Worm (Caenorhabditis elegans) whole organism, L3 larva: ENCODE measurements around the gene F08F8.11.

Experiments
- R02D3.7 ChIP-seq: fragments of 150-350 bp; optimal IDR thresholded peaks from 2 replicates; lab custom pipeline; 2014; ENCODE audit warnings: missing biosample characterization, missing genetic modification characterization
- aly-2 ChIP-seq: fragments of 150-350 bp; optimal IDR thresholded peaks from 2 replicates; lab custom pipeline; 2014; ENCODE audit warnings: missing biosample characterization, missing genetic modification characterization
- ama-1 ChIP-seq: fragments of 150-350 bp; optimal IDR thresholded peaks from 2 replicates; lab custom pipeline; 2018
- ceh-16 ChIP-seq: sonication (generic microtip); optimal IDR thresholded peaks from 2 replicates; lab custom pipeline; 2017; ENCODE audit warnings: missing biosample characterization, missing genetic modification characterization
- ceh-9 ChIP-seq: sonication (generic microtip); optimal IDR thresholded peaks from 2 replicates; lab custom pipeline; 2018; ENCODE audit warnings: missing biosample characterization, missing genetic modification characterization
- daf-12 ChIP-seq: fragments of 150-350 bp; optimal IDR thresholded peaks from 2 replicates; lab custom pipeline; 2014; ENCODE audit warnings: missing biosample characterization, missing genetic modification reagents, missing genetic modification characterization
- egl-27 ChIP-seq: sonication (generic microtip); optimal IDR thresholded peaks from 4 replicates; lab custom pipeline; 2017; ENCODE audit warnings: missing biosample characterization, missing genetic modification reagents, missing genetic modification characterization
- egl-5 ChIP-seq: fragments of 150-350 bp; optimal IDR thresholded peaks from 2 replicates; lab custom pipeline; 2017; ENCODE audit warnings: missing biosample characterization, missing genetic modification reagents, missing genetic modification characterization, inconsistent platforms
- elt-2 ChIP-seq: sonication (generic microtip); optimal IDR thresholded peaks from 2 replicates; lab custom pipeline; 2016; ENCODE audit warnings: missing genetic modification reagents, mild to moderate bottlenecking, missing genetic modification characterization, missing compliant biosample characterization
- elt-3 ChIP-seq, 3 experiments: fragments of 150-350 bp in 1 of 3; sonication (generic microtip) in 2 of 3; optimal IDR thresholded peaks; 2 replicates in 2 of 3; 4 replicates in 1 of 3; lab custom pipeline; 2014 to 2017; ENCODE audit warnings: missing biosample characterization in 3 of 3, missing genetic modification characterization in 3 of 3
- eor-1 ChIP-seq, 2 experiments: fragments of 150-350 bp; optimal IDR thresholded peaks; 2 replicates each; lab custom pipeline; 2014 to 2018; ENCODE audit warnings: missing biosample characterization in 2 of 2, missing genetic modification characterization in 2 of 2
- fkh-2 ChIP-seq: fragments of 150-350 bp; optimal IDR thresholded peaks from 2 replicates; lab custom pipeline; 2014; ENCODE audit warnings: missing biosample characterization, missing genetic modification reagents, missing genetic modification characterization
- fos-1 ChIP-seq: fragments of 150-350 bp; optimal IDR thresholded peaks from 2 replicates; lab custom pipeline; 2014; ENCODE audit warnings: missing biosample characterization, missing genetic modification characterization
- hmg-11 ChIP-seq: sonication (generic microtip); optimal IDR thresholded peaks from 2 replicates; lab custom pipeline; 2016; ENCODE audit warnings: missing genetic modification characterization, missing compliant biosample characterization
- jun-1 ChIP-seq: fragments of 150-350 bp; optimal IDR thresholded peaks from 2 replicates; lab custom pipeline; 2014; ENCODE audit warnings: missing biosample characterization, missing genetic modification reagents, missing genetic modification characterization
- lin-15B ChIP-seq: fragments of 150-350 bp; optimal IDR thresholded peaks from 2 replicates; lab custom pipeline; 2014; ENCODE audit warnings: missing biosample characterization, missing genetic modification characterization
- lin-39 ChIP-seq: fragments of 150-350 bp; optimal IDR thresholded peaks from 2 replicates; lab custom pipeline; 2018; ENCODE audit warnings: missing biosample characterization, missing genetic modification reagents, missing genetic modification characterization
- lsy-12 ChIP-seq: sonication (generic microtip); optimal IDR thresholded peaks from 2 replicates; lab custom pipeline; 2016; ENCODE audit warnings: mild to moderate bottlenecking, missing genetic modification characterization, missing compliant biosample characterization
- nfya-1 ChIP-seq: sonication (generic microtip); optimal IDR thresholded peaks from 2 replicates; lab custom pipeline; 2017; ENCODE audit warnings: missing genetic modification characterization, mild to moderate bottlenecking, missing compliant biosample characterization, antibody characterized with exemption, moderate library complexity; ENCODE audit not compliant: insufficient read depth
- nhr-11 ChIP-seq: fragments of 150-350 bp; optimal IDR thresholded peaks from 2 replicates; lab custom pipeline; 2014; ENCODE audit warnings: missing biosample characterization, missing genetic modification characterization
- nhr-23 ChIP-seq: fragments of 150-350 bp; optimal IDR thresholded peaks from 2 replicates; lab custom pipeline; 2014; ENCODE audit warnings: missing biosample characterization, missing genetic modification reagents, missing genetic modification characterization
- nhr-25 ChIP-seq: sonication (generic microtip); optimal IDR thresholded peaks from 2 replicates; lab custom pipeline; 2017; ENCODE audit warnings: missing biosample characterization, missing genetic modification characterization
- nhr-28 ChIP-seq: fragments of 150-350 bp; optimal IDR thresholded peaks from 2 replicates; lab custom pipeline; 2014; ENCODE audit warnings: missing biosample characterization, missing genetic modification characterization
- nhr-43 ChIP-seq: sonication (generic microtip); optimal IDR thresholded peaks from 2 replicates; lab custom pipeline; 2016; ENCODE audit warnings: mild to moderate bottlenecking, missing genetic modification characterization, missing compliant biosample characterization; ENCODE audit not compliant: poor library complexity, severe bottlenecking
- nhr-76 ChIP-seq: fragments of 150-350 bp; sonication (generic microtip); optimal IDR thresholded peaks from 5 replicates; lab custom pipeline; 2014; ENCODE audit warnings: missing biosample characterization, missing genetic modification characterization
- nhr-77 ChIP-seq: fragments of 150-350 bp; optimal IDR thresholded peaks from 2 replicates; lab custom pipeline; 2014; ENCODE audit warnings: missing biosample characterization, missing genetic modification characterization
- pha-4 ChIP-seq: fragments of 150-350 bp; optimal IDR thresholded peaks from 2 replicates; lab custom pipeline; 2014; ENCODE audit warnings: missing biosample characterization, missing genetic modification reagents, missing genetic modification characterization
- pqm-1 ChIP-seq: fragments of 150-350 bp; optimal IDR thresholded peaks from 2 replicates; lab custom pipeline; 2017; ENCODE audit warnings: missing biosample characterization, missing genetic modification characterization, inconsistent platforms
- sea-2 ChIP-seq: fragments of 150-350 bp; sonication (generic microtip); optimal IDR thresholded peaks from 4 replicates; lab custom pipeline; 2014; ENCODE audit warnings: missing biosample characterization, missing genetic modification reagents, missing genetic modification characterization
- skn-1 ChIP-seq: fragments of 150-350 bp; optimal IDR thresholded peaks from 2 replicates; lab custom pipeline; 2014; ENCODE audit warnings: missing biosample characterization, missing genetic modification characterization
- tbx-2 ChIP-seq: sonication (generic microtip); optimal IDR thresholded peaks from 2 replicates; lab custom pipeline; 2016; ENCODE audit warnings: mild to moderate bottlenecking, missing genetic modification characterization, missing compliant biosample characterization
- unc-62 ChIP-seq: fragments of 150-350 bp; sonication (generic microtip); optimal IDR thresholded peaks from 4 replicates; lab custom pipeline; 2014; ENCODE audit warnings: missing biosample characterization, missing genetic modification reagents, missing genetic modification characterization
- zag-1 ChIP-seq: fragments of 150-350 bp; optimal IDR thresholded peaks from 2 replicates; lab custom pipeline; 2014; ENCODE audit warnings: missing biosample characterization, missing genetic modification characterization
- ztf-11 ChIP-seq: fragments of 150-350 bp; optimal IDR thresholded peaks from 2 replicates; lab custom pipeline; 2014; ENCODE audit warnings: missing biosample characterization, missing genetic modification characterization
- ztf-4 ChIP-seq: fragments of 150-350 bp; optimal IDR thresholded peaks from 2 replicates; lab custom pipeline; 2014; ENCODE audit warnings: missing biosample characterization, missing genetic modification characterization

F08F8.11 gene

DNA sequence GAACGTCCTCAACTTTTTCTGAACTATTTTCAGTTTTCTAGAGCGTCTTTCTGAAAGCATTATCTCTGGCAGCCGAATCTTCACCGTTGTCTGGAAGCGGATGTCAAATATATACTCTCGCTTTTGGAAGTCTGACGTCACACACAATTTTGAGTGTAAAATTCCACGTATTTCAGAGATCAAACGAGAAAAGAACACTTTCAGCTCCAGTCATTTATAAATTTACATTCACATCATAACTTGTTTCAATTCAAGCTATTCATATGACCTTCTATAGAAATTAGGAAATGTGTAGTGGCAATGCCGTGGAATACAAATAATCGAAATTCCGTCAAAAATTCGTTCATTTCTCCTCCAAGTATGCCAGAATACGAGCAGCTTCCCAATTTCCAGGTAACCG is at the start of gene F08F8.11:
TSS of gene F08F8.11 (plus strand) at position 301 of the 400 bp plus-strand sequence.
- no peak for TF ChIP-seq fkh-2 (tag; lab: Kevin White, UChicago)
- TF ChIP-seq ceh-9 (tag; lab: Kevin White, UChicago) = no peak
- no peak for TF ChIP-seq aly-2 (tag; lab: Kevin White, UChicago)
- no peak for TF ChIP-seq lsy-12
- no peak for TF ChIP-seq ztf-11 (tag; lab: Kevin White, UChicago)
- no peak for TF ChIP-seq nhr-28 (tag; lab: Kevin White, UChicago)
- TF ChIP-seq skn-1 = no peak
- no peak for TF ChIP-seq unc-62 (GFP tag; lab: Kevin White, UChicago)
- no peak for TF ChIP-seq egl-5 (tag; lab: Kevin White, UChicago)
- TF ChIP-seq nhr-77 = no peak
- TF ChIP-seq lin-15B (tag; lab: Kevin White, UChicago) = no peak
- TF ChIP-seq nhr-76 = no peak
- TF ChIP-seq nhr-43 (tag; lab: Kevin White, UChicago) = no peak
- no peak for TF ChIP-seq nhr-23
- no peak for TF ChIP-seq nhr-11 (tag; lab: Kevin White, UChicago)
- TF ChIP-seq egl-27 (tag; lab: Kevin White, UChicago) = no peak
- no peak for TF ChIP-seq eor-1 (tag; optimal IDR thresholded peaks at IDR 0.05; lab: Kevin White, UChicago)
- TF ChIP-seq pqm-1 (tag; lab: Kevin White, UChicago) = no peak
- no peak for TF ChIP-seq lin-39 (tag; lab: Kevin White, UChicago)
- TF ChIP-seq, all 47 proteins: peak for 0

DNA sequence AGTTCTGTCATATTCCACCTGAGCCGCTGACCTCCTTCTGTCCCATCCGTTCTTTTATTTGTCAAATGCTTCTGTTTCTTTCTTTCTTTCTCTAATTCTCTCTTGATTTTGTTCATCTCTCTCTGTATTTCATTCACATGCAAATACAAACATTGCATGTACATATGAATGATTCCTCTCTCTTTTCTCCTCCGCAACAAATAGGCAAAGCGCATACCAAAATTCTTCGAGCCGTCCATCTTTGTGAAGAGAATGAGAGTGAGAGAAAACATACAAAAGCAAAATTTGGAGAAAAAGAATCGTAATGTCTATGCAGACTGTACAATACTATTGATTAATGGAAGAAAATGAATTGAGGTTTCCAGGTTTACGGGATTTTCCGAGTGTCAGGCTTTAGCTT is 48.3 kb upstream of the F08F8.11 start:
- TF ChIP-seq pha-4 (tag; lab: Kevin White, UChicago) (peak; percentile 74), ztf-4 (tag; lab: Kevin White, UChicago) (no peak), sea-2 (GFP tag; lab: Kevin White, UChicago) (no peak), elt-2 (tag; lab: Kevin White, UChicago) (peak; percentile 32)

DNA sequence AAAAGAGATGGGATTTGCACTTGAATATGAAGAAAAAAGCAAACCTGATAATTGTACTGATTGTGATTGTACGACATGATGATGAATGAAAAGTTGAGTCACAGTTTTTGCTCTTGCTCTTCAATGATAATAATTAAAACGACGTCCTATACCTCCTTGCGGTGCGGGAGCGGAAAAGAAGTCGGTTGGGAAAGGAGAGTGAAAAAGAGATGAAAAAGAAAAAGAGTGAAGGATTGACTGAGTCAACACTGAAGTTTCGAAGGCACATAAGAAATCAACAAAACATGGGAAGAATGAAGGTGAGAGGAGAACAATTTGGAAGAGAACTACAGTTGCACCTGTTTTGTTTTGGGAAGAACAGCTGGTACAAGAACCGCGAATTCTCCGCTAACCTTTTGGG is 46.3 kb upstream of the F08F8.11 start, which contains the start of gene F56C9.8:
TSS of gene F56C9.8 (minus strand) at position 120 of the 400 bp plus-strand sequence.
- TF ChIP-seq nhr-25 (no peak), pha-4 (tag; lab: Kevin White, UChicago) (peak; percentile 77), ceh-9 (tag; lab: Kevin White, UChicago) (no peak), elt-2 (tag; lab: Kevin White, UChicago) (peak; percentile 18), nhr-43 (tag; lab: Kevin White, UChicago) (no peak), pqm-1 (tag; lab: Kevin White, UChicago) (peak; percentile 69)

DNA sequence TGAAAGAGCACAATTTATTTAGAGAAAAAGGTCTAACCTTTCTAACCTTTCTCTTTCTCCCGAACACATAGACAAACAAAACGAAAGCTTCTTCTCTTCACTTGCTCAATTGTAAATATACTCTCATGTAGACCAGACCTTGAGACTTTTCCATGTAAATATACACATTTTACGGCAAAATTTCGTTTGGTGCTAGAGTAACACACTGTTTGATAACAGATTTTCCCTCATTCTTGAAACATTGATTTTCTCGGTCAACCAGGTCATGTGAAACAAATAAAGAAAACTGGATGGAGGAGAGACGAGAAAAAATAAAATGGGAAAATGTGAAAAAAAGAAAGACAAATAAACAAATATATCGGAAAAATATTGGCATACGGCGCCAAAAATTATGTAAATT is 43.7 kb upstream of the F08F8.11 start:
- peak; percentile 55 for TF ChIP-seq elt-2 (tag; lab: Kevin White, UChicago)
- TF ChIP-seq elt-3 (tag; optimal IDR thresholded peaks at IDR 0.05; lab: Kevin White, UChicago) = no peak
- peak; percentile 34 for TF ChIP-seq pqm-1 (tag; lab: Kevin White, UChicago)
- peak; percentile 99 for TF ChIP-seq pha-4 (tag; lab: Kevin White, UChicago)
- no peak for TF ChIP-seq ceh-16 (tag; lab: Kevin White, UChicago)
- TF ChIP-seq R02D3.7 (tag; lab: Kevin White, UChicago) = no peak
- TF ChIP-seq egl-5 (tag; lab: Kevin White, UChicago) = no peak

DNA sequence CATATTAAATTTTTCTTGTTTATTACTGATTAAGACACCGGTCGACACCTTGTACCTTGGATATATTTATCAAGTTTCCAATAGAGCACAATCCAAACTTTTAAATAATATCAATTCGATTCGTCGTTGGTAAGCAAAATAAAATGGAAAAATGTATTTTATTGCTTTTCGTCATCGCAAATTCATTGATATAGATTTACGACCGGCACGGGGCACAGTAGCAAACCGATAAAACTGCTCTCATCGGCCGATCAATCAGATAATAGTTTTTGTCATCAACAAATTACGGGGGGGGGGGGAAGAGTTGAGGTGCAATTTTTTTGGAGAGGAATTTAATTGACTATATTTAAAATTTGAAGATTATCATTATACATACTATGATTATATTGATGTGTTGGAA is 42.4 kb upstream of the F08F8.11 start:
- TF ChIP-seq eor-1 (tag; optimal IDR thresholded peaks at IDR 0.05; lab: Kevin White, UChicago) = no peak
- peak; percentile 1 for TF ChIP-seq pqm-1 (tag; lab: Kevin White, UChicago)
- peak; percentile 69 for TF ChIP-seq elt-2 (tag; lab: Kevin White, UChicago)

DNA sequence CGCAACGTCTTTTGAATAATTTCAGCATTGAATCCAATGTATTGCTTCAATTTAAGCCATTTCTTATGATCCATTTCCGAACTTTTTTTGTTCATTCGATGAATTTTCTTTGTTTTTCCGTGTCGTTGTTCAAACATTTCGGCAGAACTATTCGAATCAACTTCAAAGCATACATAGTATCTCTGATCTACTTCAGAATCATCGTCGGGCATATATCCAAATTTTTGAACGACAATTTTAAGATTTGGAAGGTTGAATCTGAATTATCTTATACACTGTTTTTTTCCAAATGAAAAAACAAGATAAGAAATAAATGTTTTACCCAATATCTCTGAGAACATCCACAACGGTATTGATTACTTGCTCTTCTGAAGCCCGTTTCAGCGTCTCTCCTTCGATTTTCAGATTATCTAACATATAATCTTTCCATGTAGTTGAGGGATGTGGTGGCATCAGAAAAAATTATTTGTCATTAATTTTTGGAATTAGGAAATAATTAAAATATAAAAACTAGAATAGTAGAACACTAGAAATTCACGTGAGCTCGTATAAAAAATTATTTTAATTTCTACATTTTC is 36.5 kb upstream of the F08F8.11 start, which contains the start of gene lab-2:
TSS of gene lab-2 (minus strand) at position 453 of the 578 bp plus-strand sequence.
- TF ChIP-seq zag-1 (tag; lab: Kevin White, UChicago) (no peak), nhr-77 (no peak), egl-27 (tag; lab: Kevin White, UChicago) (no peak), jun-1 (tag; lab: Kevin White, UChicago) (peak; percentile 13), hmg-11 (tag; lab: Kevin White, UChicago) (no peak), nhr-11 (tag; lab: Kevin White, UChicago) (no peak), aly-2 (tag; lab: Kevin White, UChicago) (peak; percentile 15), nfya-1 (tag; lab: Kevin White, UChicago) (no peak), tbx-2 (tag; lab: Kevin White, UChicago) (no peak), daf-12 (no peak), elt-2 (tag; lab: Kevin White, UChicago) (peak; percentile 20), skn-1 (no peak), lsy-12 (peak; percentile 66), ztf-4 (tag; lab: Kevin White, UChicago) (peak; percentile 4), sea-2 (GFP tag; lab: Kevin White, UChicago) (no peak), pha-4 (tag; lab: Kevin White, UChicago) (no peak), nhr-25 (peak; percentile 33), fos-1 (tag; lab: Kevin White, UChicago) (no peak), lin-39 (tag; lab: Kevin White, UChicago) (no peak), fkh-2 (tag; lab: Kevin White, UChicago) (no peak), ama-1 (lab: Kevin White, UChicago) (peak; percentile 79)
